Worm (Caenorhabditis elegans) whole organism, midembryonic: Measurements from ENCODE around the gene spe-29.

Source experiments
- T22C8.4 ChIP-seq: fragments of 200-800 bp; sonication (Bioruptor generic); IDR thresholded peaks from 2 replicates; pipeline ENCODE4 v1.3.6; 2022; ENCODE audit warnings: missing genetic modification characterization, missing compliant biosample characterization
- cog-1 ChIP-seq: sonication (generic microtip); optimal IDR thresholded peaks from 2 replicates; lab custom pipeline; 2016; ENCODE audit warnings: missing genetic modification characterization, missing compliant biosample characterization
- flt-1 ChIP-seq: fragments of 200-800 bp; sonication (Bioruptor generic); IDR thresholded peaks from 2 replicates; pipeline ENCODE4 v1.3.6; 2022; ENCODE audit warnings: missing genetic modification characterization, missing compliant biosample characterization
- klf-2 ChIP-seq: fragments of 200-800 bp; sonication (Bioruptor generic); conservative IDR thresholded peaks from 2 replicates; pipeline ENCODE4 v1.3.6; 2022; ENCODE audit warnings: missing genetic modification reagents, missing genetic modification characterization, missing compliant biosample characterization
- ref-1 ChIP-seq: fragments of 200-800 bp; sonication (Bioruptor generic); conservative IDR thresholded peaks from 2 replicates; pipeline ENCODE4 v1.3.6; 2022; ENCODE audit warnings: missing genetic modification reagents, missing genetic modification characterization, missing compliant biosample characterization
- ztf-23 ChIP-seq: fragments of 200-800 bp; sonication (Bioruptor generic); IDR thresholded peaks from 2 replicates; pipeline ENCODE4 v1.3.6; 2022; ENCODE audit warnings: missing genetic modification reagents, missing genetic modification characterization, missing compliant biosample characterization
- ztf-29 ChIP-seq: fragments of 200-800 bp; sonication (Bioruptor generic); IDR thresholded peaks from 2 replicates; pipeline ENCODE4 v1.3.6; 2022; ENCODE audit warnings: missing genetic modification reagents, missing genetic modification characterization, missing compliant biosample characterization

DNA sequence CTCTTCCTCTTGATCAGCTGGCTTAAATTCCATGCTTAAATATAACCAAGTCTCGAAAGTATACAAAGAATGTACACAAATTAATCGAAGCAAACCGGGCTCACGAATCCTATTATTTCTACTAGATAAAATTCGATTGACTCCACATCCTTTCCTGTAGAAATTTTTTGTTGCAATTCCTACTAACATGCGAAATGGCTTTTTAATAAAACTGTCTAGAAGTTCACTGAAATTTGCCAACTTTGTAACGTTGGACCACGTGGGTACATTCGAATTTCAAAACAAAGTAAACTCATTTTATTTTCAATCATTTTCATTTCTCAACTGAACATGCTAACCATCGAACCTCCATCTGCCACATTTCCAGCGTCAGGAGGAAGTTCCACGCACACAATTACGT lies 38.6 kb upstream of the spe-29 start, which contains the start of gene ssp-32:
- TF ChIP-seq ztf-23 (GFP tag; lab: Robert Waterston, UW) (no peak), T22C8.4 (GFP tag; lab: Robert Waterston, UW) (no peak), cog-1 (tag; lab: Kevin White, UChicago) (no peak), ztf-29 (GFP tag; lab: Robert Waterston, UW) (no peak), klf-2 (GFP tag; lab: Robert Waterston, UW) (no peak), flt-1 (GFP tag; lab: Robert Waterston, UW) (no peak), ref-1 (GFP tag; lab: Robert Waterston, UW) (no peak)
